Fruit fly (Drosophila melanogaster): ENCODE data around the gene dsh.

Gene dsh

dm6 chrX:11322659-11323058 lies 33.0 kb upstream of the dsh start (continued):
- TF ChIP-seq CG4854 (GFP tag; optimal IDR thresholded peaks at IDR 0.05) = no peak
- TF ChIP-seq CrebB (tag; optimal IDR thresholded peaks at IDR 0.05) = no peak
- TF ChIP-seq Spps (tag; optimal IDR thresholded peaks at IDR 0.05) = no peak
- no peak for TF ChIP-seq Gug (GFP tag; IDR thresholded peaks at IDR 0.05)
- no peak for TF ChIP-seq pfk (GFP tag; optimal IDR thresholded peaks at IDR 0.05)
- peak; percentile 53 for TF ChIP-seq Med (GFP tag)
- no peak for TF ChIP-seq CG14014 (GFP tag; IDR thresholded peaks at IDR 0.05)
- TF ChIP-seq Aef1 (GFP tag; IDR thresholded peaks at IDR 0.05) = no peak
- TF ChIP-seq tll (GFP tag; optimal IDR thresholded peaks at IDR 0.05) = peak in 1 of 2 experiments; percentile 95
- TF ChIP-seq HmgD (GFP tag; optimal IDR thresholded peaks at IDR 0.05) = no peak
- TF ChIP-seq D (optimal IDR thresholded peaks at IDR 0.05) = peak; percentile 51
- no peak for TF ChIP-seq D (GFP tag; optimal IDR thresholded peaks at IDR 0.05)
- TF ChIP-seq Dek (tag; optimal IDR thresholded peaks at IDR 0.05) = no peak

dm6 chrX:11325175-11325768 lies 30.4 kb upstream of the dsh start, which contains the start of gene Gapvd1:
TSS of gene Gapvd1 (plus strand) at chrX:11325385.
- no peak for TF ChIP-seq CG16863 (GFP tag; optimal IDR thresholded peaks at IDR 0.05)
- TF ChIP-seq unc-4 (GFP tag; IDR thresholded peaks at IDR 0.05; ENCODE audit: partially characterized antibody) = peak; percentile 83
- peak; percentile 84 for TF ChIP-seq knrl (GFP tag; IDR thresholded peaks at IDR 0.05; ENCODE audit: partially characterized antibody)
- TF ChIP-seq Dll (GFP tag; IDR thresholded peaks at IDR 0.05; ENCODE audit: partially characterized antibody) = peak; percentile 82
- peak; percentile 38 for TF ChIP-seq YL-1 (GFP tag; optimal IDR thresholded peaks at IDR 0.05)
- TF ChIP-seq mam (GFP tag; optimal IDR thresholded peaks at IDR 0.05) = peak; percentile 16
- no peak for TF ChIP-seq CG5180 (GFP tag; optimal IDR thresholded peaks at IDR 0.05)
- TF ChIP-seq CG4617 (GFP tag; optimal IDR thresholded peaks at IDR 0.05; ENCODE audit: borderline replicate concordance) = peak; percentile 60
- peak; percentile 90 for TF ChIP-seq amos (GFP tag; IDR thresholded peaks at IDR 0.05; ENCODE audit: partially characterized antibody)
- TF ChIP-seq lbe (GFP tag; optimal IDR thresholded peaks at IDR 0.05) = peak; percentile 4
- peak; percentile 73 for TF ChIP-seq zen2 (GFP tag; IDR thresholded peaks at IDR 0.05; ENCODE audit: partially characterized antibody)
- TF ChIP-seq CG15514 (GFP tag; optimal IDR thresholded peaks at IDR 0.05) = peak; percentile 67
- peak; percentile 85 for TF ChIP-seq CG13287 (GFP tag; IDR thresholded peaks at IDR 0.05; ENCODE audit: partially characterized antibody)
- no peak for TF ChIP-seq bsh (GFP tag; optimal IDR thresholded peaks at IDR 0.05)
- TF ChIP-seq sens (GFP tag) = peak; percentile 83
- peak; percentile 94 for TF ChIP-seq Dref (GFP tag; IDR thresholded peaks at IDR 0.05)
- peak; percentile 49; the same call in 1 of the 2 replicates for TF ChIP-seq CG6272 (GFP tag; IDR thresholded peaks at IDR 0.05)
- TF ChIP-seq CG32772 (GFP tag; IDR thresholded peaks at IDR 0.05) = no peak
- no peak for TF ChIP-seq CG17385 (GFP tag; optimal IDR thresholded peaks at IDR 0.05)
- 0 out of 2 replicates have a peak, but pooled peaks have one; percentile 15 for TF ChIP-seq CG3847 (GFP tag; IDR thresholded peaks at IDR 0.05)
- TF ChIP-seq Ada2b (GFP tag; IDR thresholded peaks at IDR 0.05) = 0 out of 2 replicates have a peak, but pooled peaks have one; percentile 11
- TF ChIP-seq Pdp1 (GFP tag; optimal IDR thresholded peaks at IDR 0.05) = peak in 1 of 2 experiments; percentile 16
- peak; percentile 21 for TF ChIP-seq Bteb2 (GFP tag; optimal IDR thresholded peaks at IDR 0.05)
- TF ChIP-seq CHES-1-like (GFP tag; optimal IDR thresholded peaks at IDR 0.05) = peak; percentile 39
- TF ChIP-seq CG9932 (GFP tag; IDR thresholded peaks at IDR 0.05) = peak; percentile 65; the same call in 1 of the 2 replicates
- no peak for TF ChIP-seq corto (GFP tag; optimal IDR thresholded peaks at IDR 0.05)
- TF ChIP-seq Tbp (GFP tag; optimal IDR thresholded peaks at IDR 0.05) = no peak
- TF ChIP-seq hbn (GFP tag; IDR thresholded peaks at IDR 0.05; ENCODE audit: partially characterized antibody) = peak; percentile 70
- peak; percentile 43 for TF ChIP-seq gro (GFP tag; optimal IDR thresholded peaks at IDR 0.05)
- TF ChIP-seq Nf-YC (tag; optimal IDR thresholded peaks at IDR 0.05) = peak; percentile 11
- TF ChIP-seq Ets97D (GFP tag; optimal IDR thresholded peaks at IDR 0.05) = peak; percentile 28
- TF ChIP-seq CoRest (tag; optimal IDR thresholded peaks at IDR 0.05) = no peak
- TF ChIP-seq ham (GFP tag; IDR thresholded peaks at IDR 0.05) = no peak
- TF ChIP-seq tap (tag; optimal IDR thresholded peaks at IDR 0.05) = no peak
- no peak for TF ChIP-seq luna (GFP tag; optimal IDR thresholded peaks at IDR 0.05)
- no peak for TF ChIP-seq CG8388 (GFP tag; optimal IDR thresholded peaks at IDR 0.05)

Measured in whole organism, embryonic.